Fruit fly (Drosophila melanogaster) whole organism, embryonic: ENCODE measurements around the gene CG31548.

Source experiments
- Antp ChIP-seq: fragments of 200-800 bp; sonication (Bioruptor generic); optimal IDR thresholded peaks from 3 replicates; lab custom pipeline; 2016; ENCODE audit warnings: missing biosample characterization, missing genetic modification characterization
- CG10209 ChIP-seq: fragments of 200-800 bp; sonication (Bioruptor generic); optimal IDR thresholded peaks from 3 replicates; lab custom pipeline; 2017; ENCODE audit warnings: missing biosample characterization, mild to moderate bottlenecking, missing genetic modification characterization, missing genetic modification reagents
- CG10366 ChIP-seq: fragments of 200-800 bp; sonication (Bioruptor generic); IDR thresholded peaks from 2 replicates; pipeline ENCODE4 v1.3.6; 2022; ENCODE audit warnings: missing biosample characterization, missing genetic modification characterization
- CG10979 ChIP-seq: fragments of 200-800 bp; sonication (Bioruptor generic); optimal IDR thresholded peaks from 2 replicates; lab custom pipeline; 2018; ENCODE audit warnings: missing biosample characterization, mild to moderate bottlenecking, missing genetic modification characterization, moderate library complexity
- CG11695 ChIP-seq: fragments of 200-800 bp; sonication (Bioruptor generic); IDR thresholded peaks from 3 replicates; pipeline ENCODE4 v1.3.6; 2022; ENCODE audit warnings: missing biosample characterization, missing genetic modification characterization
- CG12659 ChIP-seq: fragments of 200-800 bp; sonication (Bioruptor generic); optimal IDR thresholded peaks from 3 replicates; lab custom pipeline; 2017; ENCODE audit warnings: mild to moderate bottlenecking, missing biosample characterization, missing genetic modification reagents, missing genetic modification characterization
- CG14710 ChIP-seq: fragments of 200-800 bp; sonication (Bioruptor generic); optimal IDR thresholded peaks from 3 replicates; lab custom pipeline; 2019; ENCODE audit warnings: missing biosample characterization, mild to moderate bottlenecking, missing genetic modification characterization, moderate library complexity
- CG1603 ChIP-seq: fragments of 200-800 bp; sonication (Bioruptor generic); optimal IDR thresholded peaks from 2 replicates; lab custom pipeline; 2019; ENCODE audit warnings: missing biosample characterization, mild to moderate bottlenecking, missing genetic modification characterization, moderate library complexity
- CG16815 ChIP-seq: fragments of 200-800 bp; sonication (Bioruptor generic); optimal IDR thresholded peaks from 3 replicates; lab custom pipeline; 2017; ENCODE audit warnings: missing biosample characterization, mild to moderate bottlenecking, missing genetic modification characterization
- CG16863 ChIP-seq: fragments of 200-800 bp; sonication (Bioruptor generic); optimal IDR thresholded peaks from 3 replicates; lab custom pipeline; 2016; ENCODE audit warnings: missing biosample characterization, missing genetic modification characterization
- CG17612 ChIP-seq: fragments of 200-800 bp; sonication (Bioruptor generic); IDR thresholded peaks from 2 replicates; pipeline ENCODE4 v1.3.6; 2022; ENCODE audit warnings: missing biosample characterization, missing genetic modification characterization
- CG2202 ChIP-seq: fragments of 200-800 bp; sonication (Bioruptor generic); optimal IDR thresholded peaks from 2 replicates; lab custom pipeline; 2018; ENCODE audit warnings: missing biosample characterization, mild to moderate bottlenecking, missing genetic modification characterization
- CG34376 ChIP-seq: fragments of 200-800 bp; sonication (Bioruptor generic); optimal IDR thresholded peaks from 2 replicates; lab custom pipeline; 2018; ENCODE audit warnings: missing biosample characterization, mild to moderate bottlenecking, missing genetic modification characterization
- CG34422 ChIP-seq: fragments of 200-800 bp; sonication (Bioruptor generic); IDR thresholded peaks from 3 replicates; pipeline ENCODE4 v1.3.6; 2022; ENCODE audit warnings: missing biosample characterization, missing genetic modification characterization
- CG4404 ChIP-seq: fragments of 200-800 bp; sonication (Bioruptor generic); IDR thresholded peaks from 2 replicates; pipeline ENCODE4 v1.3.6; 2022; ENCODE audit warnings: missing biosample characterization, missing genetic modification characterization
- CG4854 ChIP-seq: fragments of 200-800 bp; sonication (Bioruptor generic); optimal IDR thresholded peaks from 2 replicates; lab custom pipeline; 2016; ENCODE audit warnings: missing biosample characterization, missing genetic modification characterization, inconsistent platforms
- CG6854 ChIP-seq: fragments of 200-800 bp; sonication (Bioruptor generic); optimal IDR thresholded peaks from 3 replicates; lab custom pipeline; 2017; ENCODE audit warnings: missing biosample characterization, mild to moderate bottlenecking, missing genetic modification characterization
- CG8290 ChIP-seq, 3 experiments: fragments of 200-800 bp; sonication (Bioruptor generic); optimal IDR thresholded peaks; 2 replicates each; lab custom pipeline; 2016 to 2019; ENCODE audit warnings: missing biosample characterization in 3 of 3, missing genetic modification characterization in 3 of 3, mild to moderate bottlenecking in 2 of 3, moderate library complexity in 1 of 3
- CG9215 ChIP-seq: fragments of 200-800 bp; sonication (Bioruptor generic); IDR thresholded peaks from 2 replicates; pipeline ENCODE4 v1.3.6; 2022; ENCODE audit warnings: missing biosample characterization, missing genetic modification characterization
- CoRest ChIP-seq: fragments of 200-800 bp; sonication (Bioruptor generic); optimal IDR thresholded peaks from 3 replicates; lab custom pipeline; 2018; ENCODE audit warnings: missing biosample characterization, mild to moderate bottlenecking, missing genetic modification characterization, moderate library complexity
- Dfd ChIP-seq, 2 experiments: fragments of >200 bp; optimal IDR thresholded peaks; 2 replicates each; lab custom pipeline; 2017; ENCODE audit warnings: missing biosample characterization in 2 of 2, missing genetic modification characterization in 2 of 2
- Elba2 ChIP-seq: fragments of 200-800 bp; sonication (Bioruptor generic); optimal IDR thresholded peaks from 3 replicates; lab custom pipeline; 2016; ENCODE audit warnings: missing biosample characterization, missing genetic modification characterization
- HLH54F ChIP-seq: fragments of 200-800 bp; sonication (Bioruptor generic); optimal IDR thresholded peaks from 3 replicates; lab custom pipeline; 2016; ENCODE audit warnings: missing biosample characterization, missing genetic modification characterization
- Lhr ChIP-seq: fragments of 200-800 bp; sonication (Bioruptor generic); optimal IDR thresholded peaks from 3 replicates; lab custom pipeline; 2017; ENCODE audit warnings: mild to moderate bottlenecking, missing biosample characterization, missing genetic modification reagents, missing genetic modification characterization
- MTF-1 ChIP-seq: fragments of 200-800 bp; sonication (Bioruptor generic); optimal IDR thresholded peaks from 2 replicates; lab custom pipeline; 2018; ENCODE audit warnings: missing biosample characterization, mild to moderate bottlenecking, missing genetic modification characterization, borderline replicate concordance
- Neu2 ChIP-seq: fragments of 200-800 bp; sonication (Bioruptor generic); optimal IDR thresholded peaks from 3 replicates; lab custom pipeline; 2016; ENCODE audit warnings: missing biosample characterization, missing genetic modification characterization, borderline replicate concordance
- Nf-YB ChIP-seq: fragments of 200-800 bp; sonication (Bioruptor generic); optimal IDR thresholded peaks from 3 replicates; lab custom pipeline; 2019; ENCODE audit warnings: missing biosample characterization, mild to moderate bottlenecking, missing genetic modification characterization, moderate library complexity
- Sin3A ChIP-seq: fragments of >200 bp; optimal IDR thresholded peaks from 2 replicates; lab custom pipeline; 2018
- Sry-β ChIP-seq: fragments of 200-800 bp; sonication (Bioruptor generic); optimal IDR thresholded peaks from 2 replicates; lab custom pipeline; 2018; ENCODE audit warnings: missing biosample characterization, mild to moderate bottlenecking, missing genetic modification characterization, moderate library complexity
- Tbp ChIP-seq: fragments of >200 bp; optimal IDR thresholded peaks from 2 replicates; lab custom pipeline; 2018; ENCODE audit warnings: missing biosample characterization, missing genetic modification characterization
- Xbp1 ChIP-seq: fragments of 200-800 bp; sonication (Bioruptor generic); optimal IDR thresholded peaks from 3 replicates; lab custom pipeline; 2016; ENCODE audit warnings: missing biosample characterization, mild to moderate bottlenecking, missing genetic modification characterization
- YL-1 ChIP-seq: fragments of 200-800 bp; sonication (Bioruptor generic); optimal IDR thresholded peaks from 3 replicates; lab custom pipeline; 2017; ENCODE audit warnings: missing biosample characterization, mild to moderate bottlenecking, missing genetic modification characterization
- ash1 ChIP-seq: fragments of 200-800 bp; sonication (Bioruptor generic); optimal IDR thresholded peaks from 2 replicates; lab custom pipeline; 2018; ENCODE audit warnings: missing biosample characterization, mild to moderate bottlenecking, missing genetic modification characterization
- btn ChIP-seq: fragments of 200-800 bp; sonication (Bioruptor generic); optimal IDR thresholded peaks from 2 replicates; lab custom pipeline; 2016; ENCODE audit warnings: missing biosample characterization, missing genetic modification characterization
- fu2 ChIP-seq: fragments of 200-800 bp; sonication (Bioruptor generic); optimal IDR thresholded peaks from 2 replicates; lab custom pipeline; 2016; ENCODE audit warnings: missing biosample characterization, missing genetic modification characterization
- gcm2 ChIP-seq: fragments of 200-800 bp; sonication (Bioruptor generic); optimal IDR thresholded peaks from 2 replicates; lab custom pipeline; 2016; ENCODE audit warnings: missing biosample characterization, missing genetic modification characterization
- gsb ChIP-seq: fragments of 200-800 bp; sonication (Bioruptor generic); IDR thresholded peaks from 2 replicates; pipeline ENCODE4 v1.3.6; 2022; ENCODE audit warnings: missing biosample characterization, missing genetic modification characterization
- ken ChIP-seq: fragments of 200-800 bp; sonication (Bioruptor generic); IDR thresholded peaks from 3 replicates; pipeline ENCODE4 v1.3.6; 2022; ENCODE audit warnings: missing biosample characterization, missing genetic modification characterization
- knrl ChIP-seq: fragments of 200-800 bp; sonication (Bioruptor generic); IDR thresholded peaks from 3 replicates; pipeline ENCODE4 v1.3.6; 2022; ENCODE audit warnings: missing biosample characterization, missing genetic modification characterization; ENCODE audit not compliant: partially characterized antibody
- mirr ChIP-seq: fragments of 200-800 bp; sonication (Bioruptor generic); optimal IDR thresholded peaks from 3 replicates; lab custom pipeline; 2018; ENCODE audit warnings: missing biosample characterization, mild to moderate bottlenecking, missing genetic modification characterization
- schlank ChIP-seq: fragments of 200-800 bp; sonication (Bioruptor generic); optimal IDR thresholded peaks from 2 replicates; lab custom pipeline; 2018; ENCODE audit warnings: missing biosample characterization, mild to moderate bottlenecking, missing genetic modification characterization
- sens ChIP-seq: fragments of 200-800 bp; sonication (Bioruptor generic); peaks from one replicate; lab custom pipeline; 2016; ENCODE audit warnings: missing biosample characterization, missing genetic modification characterization
- sna ChIP-seq: fragments of 200-800 bp; sonication (Bioruptor generic); IDR thresholded peaks from 2 replicates; pipeline ENCODE4 v1.3.6; 2022; ENCODE audit warnings: missing biosample characterization, missing genetic modification characterization; ENCODE audit not compliant: partially characterized antibody
- tin ChIP-seq: fragments of 200-800 bp; sonication (Bioruptor generic); optimal IDR thresholded peaks from 3 replicates; lab custom pipeline; 2016; ENCODE audit warnings: missing biosample characterization, missing genetic modification characterization
- toy ChIP-seq: fragments of 200-800 bp; sonication (Bioruptor generic); IDR thresholded peaks from 2 replicates; pipeline ENCODE4 v1.3.6; 2022; ENCODE audit warnings: missing biosample characterization, missing genetic modification characterization
- ttk ChIP-seq: fragments of 200-800 bp; sonication (Bioruptor generic); IDR thresholded peaks from 2 replicates; pipeline ENCODE4 v2.1.2; 2022; ENCODE audit warnings: missing biosample characterization, missing genetic modification characterization
- vvl ChIP-seq: fragments of 200-800 bp; sonication (Bioruptor generic); IDR thresholded peaks from 2 replicates; pipeline ENCODE4 v1.3.6; 2022; ENCODE audit warnings: missing biosample characterization, missing genetic modification characterization
- zen ChIP-seq: fragments of 200-800 bp; sonication (Bioruptor generic); optimal IDR thresholded peaks from 3 replicates; lab custom pipeline; 2018; ENCODE audit warnings: missing biosample characterization, mild to moderate bottlenecking, missing genetic modification characterization, moderate library complexity

CG31548 gene

DNA sequence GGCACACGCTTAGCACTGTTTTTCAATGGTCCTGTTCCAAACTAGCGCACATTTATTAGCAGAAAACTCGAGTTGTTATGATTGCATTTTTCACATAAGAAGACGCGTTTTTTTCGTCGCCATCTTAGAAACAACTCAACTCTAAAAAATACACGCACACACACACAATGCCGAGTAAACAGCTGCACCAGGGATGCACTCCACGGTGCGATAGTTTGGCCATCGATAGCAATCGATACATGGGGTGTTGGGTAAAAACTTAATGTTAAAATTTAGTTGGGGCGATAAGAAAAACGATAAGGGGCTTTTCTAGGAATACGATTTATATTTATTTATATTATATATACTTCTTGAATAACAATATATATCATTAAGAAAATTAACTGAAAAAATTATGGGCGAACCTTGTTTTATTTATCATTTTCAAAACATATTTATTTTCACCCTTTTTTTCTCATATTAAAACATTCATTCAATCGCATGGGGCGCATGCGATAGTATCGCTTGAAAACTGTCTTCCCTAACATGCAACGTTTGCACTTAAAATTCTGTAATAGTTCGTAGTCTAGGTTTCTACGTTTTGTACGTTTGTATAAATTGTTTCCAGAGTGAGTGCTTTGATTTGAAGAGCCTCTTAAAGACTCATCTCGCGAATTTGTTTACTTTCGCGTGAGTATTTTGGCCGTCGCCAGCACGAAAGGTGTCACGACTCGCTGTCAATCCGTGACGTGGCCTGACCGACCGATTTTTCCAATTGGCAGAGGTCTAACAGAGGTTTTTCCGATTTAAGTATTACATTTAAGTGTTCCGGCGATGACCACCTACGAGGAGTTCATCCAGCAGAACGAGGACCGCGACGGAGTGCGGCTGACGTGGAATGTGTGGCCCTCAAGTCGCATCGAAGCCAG, 12.2 kb upstream of the CG31548 start, which contains the start of the genes MTA1-like and Sec23 (continued):
- TF ChIP-seq CG4854 (GFP tag; lab: Kevin White, UChicago) (no peak), CG10366 (GFP tag; lab: Robert Waterston, UW) (no peak; the same call in 1 of the 2 replicates), vvl (GFP tag; lab: Robert Waterston, UW) (peak; percentile 50; the same call in 1 of the 2 replicates), sna (GFP tag; lab: Robert Waterston, UW) (peak; percentile 94), mirr (GFP tag; lab: Kevin White, UChicago) (no peak), toy (GFP tag; lab: Robert Waterston, UW) (no peak), Elba2 (GFP tag; lab: Kevin White, UChicago) (peak; percentile 82), btn (GFP tag; lab: Kevin White, UChicago) (no peak), Antp (no peak), CG9215 (GFP tag; lab: Robert Waterston, UW) (peak; percentile 56), CG6854 (GFP tag; lab: Kevin White, UChicago) (no peak), Neu2 (GFP tag; lab: Kevin White, UChicago) (no peak), CG8290 (GFP tag; optimal IDR thresholded peaks at IDR 0.05; lab: Kevin White, UChicago) (peak; percentile 45), CG8290 (tag; optimal IDR thresholded peaks at IDR 0.05; lab: Kevin White, UChicago) (peak; percentile 29 to 49), CG1603 (peak; percentile 49), Sry-β (peak; percentile 53), CG4404 (GFP tag; lab: Robert Waterston, UW) (peak; percentile 35; the same call in 1 of the 2 replicates), tin (GFP tag; lab: Kevin White, UChicago) (peak; percentile 57), HLH54F (GFP tag; lab: Kevin White, UChicago) (peak; percentile 38), fu2 (GFP tag; lab: Kevin White, UChicago) (peak; percentile 12), YL-1 (GFP tag; lab: Kevin White, UChicago) (peak; percentile 80), zen (peak; percentile 58), ttk (GFP tag; lab: Robert Waterston, UW) (peak; percentile 37; the same call in 1 of the 2 replicates), ash1 (GFP tag; lab: Kevin White, UChicago) (no peak), gcm2 (GFP tag; lab: Kevin White, UChicago) (peak; percentile 47), CG11695 (GFP tag; lab: Robert Waterston, UW) (0 out of 3 replicates have a peak, but pooled peaks have one; percentile 27), CG34422 (GFP tag; lab: Robert Waterston, UW) (0 out of 3 replicates have a peak, but pooled peaks have one; percentile 52), gsb (no peak), CG16815 (GFP tag; lab: Kevin White, UChicago) (peak; percentile 38), CG14710 (tag; lab: Kevin White, UChicago) (peak; percentile 85), CoRest (peak; percentile 78), schlank (tag; lab: Kevin White, UChicago) (no peak), CG2202 (tag; lab: Kevin White, UChicago) (no peak), ken (GFP tag; lab: Robert Waterston, UW) (0 out of 3 replicates have a peak, but pooled peaks have one; percentile 4), CG17612 (GFP tag; lab: Robert Waterston, UW) (no peak), sens (GFP tag; lab: Kevin White, UChicago) (peak; percentile 81), knrl (GFP tag; lab: Robert Waterston, UW) (peak; percentile 98), CG10979 (tag; lab: Kevin White, UChicago) (peak; percentile 37), MTF-1 (GFP tag; lab: Kevin White, UChicago) (no peak), CG34376 (GFP tag; lab: Kevin White, UChicago) (peak; percentile 46), CG16863 (GFP tag; lab: Kevin White, UChicago) (no peak), CG10209 (GFP tag; lab: Kevin White, UChicago) (peak; percentile 41), Lhr (GFP tag; lab: Kevin White, UChicago) (peak; percentile 4), Dfd (GFP tag; optimal IDR thresholded peaks at IDR 0.05; lab: Kevin White, UChicago) (no peak), CG12659 (GFP tag; lab: Kevin White, UChicago) (peak; percentile 87), Xbp1 (peak; percentile 76), Nf-YB (GFP tag; lab: Kevin White, UChicago) (peak; percentile 36), Sin3A (lab: Kevin White, UChicago) (peak; percentile 56), Tbp (GFP tag; lab: Kevin White, UChicago) (no peak)
